Worm (Caenorhabditis elegans) whole organism, L4 larva: ENCODE data around the gene scav-1.

Experiments used
- D1046.2 ChIP-seq: fragments of 200-800 bp; sonication (Bioruptor generic); IDR thresholded peaks from 2 replicates; pipeline ENCODE4 v1.3.6; 2022; ENCODE audit warnings: missing genetic modification characterization, missing compliant biosample characterization
- F37D6.2 ChIP-seq: sonication (generic microtip); optimal IDR thresholded peaks from 2 replicates; lab custom pipeline; 2016; ENCODE audit warnings: mild to moderate bottlenecking, missing genetic modification characterization, missing compliant biosample characterization
- Y75B8A.6 ChIP-seq: fragments of 200-800 bp; sonication (Bioruptor generic); IDR thresholded peaks from 2 replicates; pipeline ENCODE4 v1.3.6; 2022; ENCODE audit warnings: missing genetic modification reagents, missing genetic modification characterization, missing compliant biosample characterization
- ZK546.5 ChIP-seq, 2 experiments: sonication (generic microtip); optimal IDR thresholded peaks; 2 replicates each; lab custom pipeline; 2017; ENCODE audit warnings: missing biosample characterization in 2 of 2, missing genetic modification characterization in 2 of 2
- aha-1 ChIP-seq: fragments of 150-350 bp; peaks from one replicate; lab custom pipeline; 2014; ENCODE audit warnings: missing biosample characterization, missing genetic modification characterization
- attf-4 ChIP-seq: sonication (generic microtip); optimal IDR thresholded peaks from 3 replicates; lab custom pipeline; 2017; ENCODE audit warnings: missing biosample characterization, missing genetic modification characterization
- cey-2 ChIP-seq: sonication (generic microtip); optimal IDR thresholded peaks from 3 replicates; lab custom pipeline; 2017; ENCODE audit warnings: missing genetic modification characterization, mild to moderate bottlenecking, missing compliant biosample characterization, antibody characterized with exemption, borderline replicate concordance; ENCODE audit not compliant: insufficient read depth
- ctbp-1 ChIP-seq: fragments of 200-800 bp; sonication (Bioruptor generic); IDR thresholded peaks from 2 replicates; pipeline ENCODE4 v1.3.6; 2022; ENCODE audit warnings: missing genetic modification reagents, missing genetic modification characterization, missing compliant biosample characterization
- daf-16 ChIP-seq, 3 experiments: sonication (generic microtip); optimal IDR thresholded peaks; 2 replicates each; lab custom pipeline; 2016 to 2017; ENCODE audit warnings: missing genetic modification characterization in 3 of 3, missing genetic modification reagents in 3 of 3, mild to moderate bottlenecking in 2 of 3, missing compliant biosample characterization in 2 of 3, missing biosample characterization in 1 of 3, moderate library complexity in 1 of 3
- daf-8 ChIP-seq: fragments of 200-800 bp; sonication (Bioruptor generic); IDR thresholded peaks from 2 replicates; pipeline ENCODE4 v1.3.6; 2022; ENCODE audit warnings: missing genetic modification characterization, missing compliant biosample characterization
- dmd-6 ChIP-seq: fragments of 200-800 bp; sonication (Bioruptor generic); IDR thresholded peaks from 2 replicates; pipeline ENCODE4 v1.3.6; 2022; ENCODE audit warnings: missing genetic modification reagents, missing genetic modification characterization, missing compliant biosample characterization
- dmd-9 ChIP-seq: fragments of 200-800 bp; sonication (Bioruptor generic); IDR thresholded peaks from 2 replicates; pipeline ENCODE4 v1.3.6; 2022; ENCODE audit warnings: missing genetic modification reagents, missing genetic modification characterization, missing compliant biosample characterization
- duxl-1 ChIP-seq: sonication (generic microtip); optimal IDR thresholded peaks from 2 replicates; lab custom pipeline; 2016; ENCODE audit warnings: mild to moderate bottlenecking, missing genetic modification characterization, moderate library complexity, missing compliant biosample characterization; ENCODE audit not compliant: poor library complexity
- dve-1 ChIP-seq: sonication (generic microtip); optimal IDR thresholded peaks from 2 replicates; lab custom pipeline; 2017; ENCODE audit warnings: antibody characterized with exemption, mild to moderate bottlenecking, missing genetic modification characterization, missing compliant biosample characterization; ENCODE audit not compliant: insufficient read depth
- egl-43 ChIP-seq: fragments of 200-800 bp; sonication (Bioruptor generic); IDR thresholded peaks from 2 replicates; pipeline ENCODE4 v1.3.6; 2022; ENCODE audit warnings: missing genetic modification reagents, missing genetic modification characterization, missing compliant biosample characterization
- fkh-10 ChIP-seq: fragments of 150-350 bp; optimal IDR thresholded peaks from 2 replicates; lab custom pipeline; 2014; ENCODE audit warnings: missing biosample characterization, missing genetic modification reagents, missing genetic modification characterization
- gei-8 ChIP-seq: fragments of 200-800 bp; sonication (Bioruptor generic); optimal IDR thresholded peaks from 2 replicates; lab custom pipeline; 2018; ENCODE audit warnings: mild to moderate bottlenecking, missing genetic modification characterization, missing compliant biosample characterization
- hif-1 ChIP-seq, 2 experiments: sonication (generic microtip); optimal IDR thresholded peaks; 2 replicates each; lab custom pipeline; 2016 to 2017; ENCODE audit warnings: missing compliant biosample characterization in 2 of 2, missing genetic modification characterization in 2 of 2, missing genetic modification reagents in 2 of 2, missing genotype in 2 of 2, mild to moderate bottlenecking in 1 of 2
- hlh-11 ChIP-seq: fragments of 200-800 bp; sonication (Bioruptor generic); optimal IDR thresholded peaks from 2 replicates; lab custom pipeline; 2018; ENCODE audit warnings: mild to moderate bottlenecking, missing genetic modification characterization, missing compliant biosample characterization
- hmg-1.1 ChIP-seq: fragments of 200-800 bp; sonication (Bioruptor generic); IDR thresholded peaks from 2 replicates; pipeline ENCODE4 v1.3.6; 2022; ENCODE audit warnings: missing genetic modification reagents, missing genetic modification characterization, missing compliant biosample characterization
- lim-7 ChIP-seq: fragments of 200-800 bp; sonication (Bioruptor generic); IDR thresholded peaks from 2 replicates; pipeline ENCODE4 v1.3.6; 2022; ENCODE audit warnings: missing genetic modification characterization, missing compliant biosample characterization
- lin-29 ChIP-seq: fragments of 200-800 bp; sonication (Bioruptor generic); IDR thresholded peaks from 2 replicates; pipeline ENCODE4 v1.3.6; 2022; ENCODE audit warnings: missing genetic modification reagents, missing genetic modification characterization, missing compliant biosample characterization
- lin-38 ChIP-seq: fragments of 200-800 bp; sonication (Bioruptor generic); IDR thresholded peaks from 2 replicates; pipeline ENCODE4 v1.3.6; 2022; ENCODE audit warnings: missing genetic modification reagents, missing genetic modification characterization, missing compliant biosample characterization
- lsy-2 ChIP-seq, 2 experiments: fragments of 150-350 bp in 1 of 2; sonication (generic microtip) in 1 of 2; optimal IDR thresholded peaks; 2 replicates each; lab custom pipeline; 2014 to 2017; ENCODE audit warnings: missing biosample characterization in 2 of 2, missing genetic modification characterization in 2 of 2
- mdl-1 ChIP-seq, 2 experiments: fragments of 150-350 bp in 1 of 2; sonication (generic microtip) in 1 of 2; optimal IDR thresholded peaks; 2 replicates each; lab custom pipeline; 2014 to 2017; ENCODE audit warnings: missing biosample characterization in 2 of 2, missing genetic modification characterization in 2 of 2
- mep-1 ChIP-seq: fragments of 150-350 bp; sonication (generic microtip); optimal IDR thresholded peaks from 3 replicates; lab custom pipeline; 2014; ENCODE audit warnings: missing biosample characterization, missing genetic modification characterization
- mes-2 ChIP-seq: sonication (generic microtip); optimal IDR thresholded peaks from 2 replicates; lab custom pipeline; 2016; ENCODE audit warnings: missing genotype, mild to moderate bottlenecking, missing genetic modification characterization, missing compliant biosample characterization; ENCODE audit not compliant: poor library complexity, severe bottlenecking
- mxl-3 ChIP-seq: fragments of 200-800 bp; sonication (Bioruptor generic); optimal IDR thresholded peaks from 2 replicates; lab custom pipeline; 2018; ENCODE audit warnings: mild to moderate bottlenecking, missing genetic modification characterization, missing compliant biosample characterization
- nhr-111 ChIP-seq: fragments of 200-800 bp; sonication (Bioruptor generic); optimal IDR thresholded peaks from 2 replicates; lab custom pipeline; 2018; ENCODE audit warnings: mild to moderate bottlenecking, missing genetic modification characterization, missing compliant biosample characterization
- nhr-28 ChIP-seq: fragments of 150-350 bp; optimal IDR thresholded peaks from 2 replicates; lab custom pipeline; 2014; ENCODE audit warnings: missing biosample characterization, missing genetic modification characterization
- nhr-77 ChIP-seq: fragments of 150-350 bp; optimal IDR thresholded peaks from 2 replicates; lab custom pipeline; 2014; ENCODE audit warnings: missing biosample characterization, missing genetic modification characterization
- pha-4 ChIP-seq, 2 experiments: fragments of 150-350 bp in 1 of 2; fragments of 200-800 bp in 1 of 2; sonication (Bioruptor generic) in 1 of 2; IDR thresholded peaks in 1 of 2; optimal IDR thresholded peaks in 1 of 2; 2 replicates each; pipeline versions ENCODE4 v1.3.6 to Lab custom; 2014 to 2022; ENCODE audit warnings: missing genetic modification characterization in 2 of 2, missing genetic modification reagents in 2 of 2, missing biosample characterization in 1 of 2, missing compliant biosample characterization in 1 of 2
- pqm-1 ChIP-seq: sonication (generic microtip); optimal IDR thresholded peaks from 2 replicates; lab custom pipeline; 2017; ENCODE audit warnings: missing biosample characterization, missing genetic modification characterization
- rbr-2 ChIP-seq: sonication (generic microtip); optimal IDR thresholded peaks from 2 replicates; lab custom pipeline; 2016; ENCODE audit warnings: missing genotype, missing genetic modification characterization, missing compliant biosample characterization
- set-16 ChIP-seq: fragments of 200-800 bp; sonication (Bioruptor generic); IDR thresholded peaks from 2 replicates; pipeline ENCODE4 v1.3.6; 2022; ENCODE audit warnings: missing genetic modification reagents, missing genetic modification characterization, missing compliant biosample characterization
- unc-62 ChIP-seq, 3 experiments: fragments of 150-350 bp in 1 of 3; sonication (generic microtip); optimal IDR thresholded peaks in 2 of 3; peaks in 1 of 3; 1 replicate in 1 of 3; 2 replicates in 2 of 3; lab custom pipeline; 2014 to 2017; ENCODE audit warnings: missing biosample characterization in 3 of 3, missing genetic modification characterization in 3 of 3, missing genetic modification reagents in 3 of 3, missing genotype in 1 of 3
- zfp-3 ChIP-seq: fragments of 200-800 bp; sonication (Bioruptor generic); conservative IDR thresholded peaks from 2 replicates; pipeline ENCODE4 v1.3.6; 2022; ENCODE audit warnings: missing genetic modification reagents, missing genetic modification characterization, missing compliant biosample characterization

scav-1 gene

ce11 chrX:5354022-5354876 lies 46.1 kb downstream of the scav-1 start, which contains the start of gene pfn-2:
Gene pfn-2 (minus strand): TSS chrX:5354072.
- TF ChIP-seq lin-29 (GFP tag; lab: Robert Waterston, UW) (peak; percentile 40; the same call in 1 of the 2 replicates), unc-62 (GFP tag; optimal IDR thresholded peaks at IDR 0.05 in 1 of 2; lab: Kevin White, UChicago) (peak in 1 of 2 experiments; percentile 66), unc-62 (tag; optimal IDR thresholded peaks at IDR 0.05; lab: Kevin White, UChicago) (no peak), pha-4 (GFP tag; IDR thresholded peaks at IDR 0.05; lab: Robert Waterston, UW) (peak; percentile 5; the same call in 1 of the 2 replicates), pha-4 (tag; optimal IDR thresholded peaks at IDR 0.05; lab: Kevin White, UChicago) (no peak), gei-8 (GFP tag; lab: Kevin White, UChicago) (no peak), mep-1 (tag; lab: Kevin White, UChicago) (peak; percentile 33), mxl-3 (peak; percentile 85), dmd-6 (GFP tag; lab: Robert Waterston, UW) (peak; percentile 40), daf-8 (GFP tag; lab: Robert Waterston, UW) (no peak), lim-7 (0 out of 2 replicates have a peak, but pooled peaks have one; percentile 8), duxl-1 (tag; lab: Kevin White, UChicago) (no peak), Y75B8A.6 (GFP tag; lab: Robert Waterston, UW) (no peak), F37D6.2 (tag; lab: Kevin White, UChicago) (no peak), hmg-1.1 (GFP tag; lab: Robert Waterston, UW) (peak; percentile 69), mdl-1 (tag; optimal IDR thresholded peaks at IDR 0.05; lab: Kevin White, UChicago) (peak in 1 of 2 experiments; percentile 48), attf-4 (tag; lab: Kevin White, UChicago) (no peak), rbr-2 (tag; lab: Kevin White, UChicago) (peak; percentile 47), D1046.2 (no peak), nhr-111 (GFP tag; lab: Kevin White, UChicago) (peak; percentile 14), dve-1 (tag; lab: Kevin White, UChicago) (peak; percentile 19), lsy-2 (tag; optimal IDR thresholded peaks at IDR 0.05; lab: Kevin White, UChicago) (peak in 1 of 2 experiments; percentile 14), mes-2 (tag; lab: Kevin White, UChicago) (peak; percentile 31), ZK546.5 (tag; optimal IDR thresholded peaks at IDR 0.05; lab: Kevin White, UChicago) (no peak), lin-38 (GFP tag; lab: Robert Waterston, UW) (no peak; the same call in 1 of the 2 replicates), zfp-3 (GFP tag; lab: Robert Waterston, UW) (no peak), set-16 (peak; percentile 94), fkh-10 (GFP tag; lab: Kevin White, UChicago) (no peak), cey-2 (tag; lab: Kevin White, UChicago) (no peak), dmd-9 (GFP tag; lab: Robert Waterston, UW) (0 out of 2 replicates have a peak, but pooled peaks have one; percentile 32), pqm-1 (tag; lab: Kevin White, UChicago) (peak; percentile 38), nhr-77 (tag; lab: Kevin White, UChicago) (no peak), aha-1 (tag; lab: Kevin White, UChicago) (peak; percentile 98), hif-1 (tag; optimal IDR thresholded peaks at IDR 0.05; lab: Kevin White, UChicago) (peak in 1 of 2 experiments; percentile 32), nhr-28 (tag; lab: Kevin White, UChicago) (peak; percentile 38), ctbp-1 (GFP tag; lab: Robert Waterston, UW) (0 out of 2 replicates have a peak, but pooled peaks have one; percentile 13), hlh-11 (peak; percentile 63), daf-16 (GFP tag; optimal IDR thresholded peaks at IDR 0.05; lab: Kevin White, UChicago) (no peak), daf-16 (tag; optimal IDR thresholded peaks at IDR 0.05; lab: Kevin White, UChicago) (peak; percentile 76), egl-43 (GFP tag; lab: Robert Waterston, UW) (0 out of 2 replicates have a peak, but pooled peaks have one; percentile 72)
